Worm (Caenorhabditis elegans) whole organism, young adult: Measurements from ENCODE around the gene Y57G11C.28.

Source experiments
- madf-6 ChIP-seq: fragments of 200-800 bp; sonication (Bioruptor generic); IDR thresholded peaks from 2 replicates; pipeline ENCODE4 v1.3.6; 2022; ENCODE audit warnings: missing genetic modification reagents, missing genetic modification characterization, missing compliant biosample characterization
- snpc-4 ChIP-seq, 5 experiments: fragments of 150-350 bp in 1 of 5; sonication (generic microtip) in 4 of 5; optimal IDR thresholded peaks; 2 replicates each; lab custom pipeline; 2014 to 2018; ENCODE audit warnings: missing genetic modification characterization in 5 of 5, missing biosample characterization in 3 of 5, antibody characterized with exemption in 2 of 5, mild to moderate bottlenecking in 2 of 5, missing compliant biosample characterization in 2 of 5, missing genotype in 2 of 5, moderate library complexity in 2 of 5, missing genetic modification reagents in 1 of 5

- TF ChIP-seq snpc-4 (GFP tag; optimal IDR thresholded peaks at IDR 0.05; lab: Kevin White, UChicago) (no peak), snpc-4 (tag; optimal IDR thresholded peaks at IDR 0.05; lab: Kevin White, UChicago) (no peak), madf-6 (GFP tag; lab: Robert Waterston, UW) (no peak)
Observed at ce11 chrIV:14909589-14909988, 19.9 kb upstream of the Y57G11C.28 start, which contains the start of gene pnc-2.
